Worm (Caenorhabditis elegans) whole organism, young adult: ENCODE results near the gene acox-1.6.

Experiments
- B0019.2 ChIP-seq: fragments of 200-800 bp; sonication (Bioruptor generic); conservative IDR thresholded peaks from 2 replicates; pipeline ENCODE4 v1.3.6; 2022; ENCODE audit warnings: missing genetic modification reagents, missing genetic modification characterization, missing compliant biosample characterization
- C06A6.2 ChIP-seq: fragments of 200-800 bp; sonication (Bioruptor generic); conservative IDR thresholded peaks from 2 replicates; pipeline ENCODE4 v1.3.6; 2022; ENCODE audit warnings: missing genetic modification characterization, missing compliant biosample characterization
- F33H1.4 ChIP-seq: fragments of 200-800 bp; sonication (Bioruptor generic); IDR thresholded peaks from 2 replicates; pipeline ENCODE4 v1.3.6; 2022; ENCODE audit warnings: missing genetic modification reagents, missing genetic modification characterization, missing compliant biosample characterization
- F39B2.1 ChIP-seq: fragments of 200-800 bp; sonication (Bioruptor generic); IDR thresholded peaks from 2 replicates; pipeline ENCODE4 v1.3.6; 2022; ENCODE audit warnings: missing genetic modification reagents, missing genetic modification characterization, missing compliant biosample characterization
- T26A5.8 ChIP-seq: sonication (generic microtip); optimal IDR thresholded peaks from 2 replicates; lab custom pipeline; 2016; ENCODE audit warnings: missing genetic modification characterization, missing compliant biosample characterization
- ceh-100 ChIP-seq: fragments of 200-800 bp; sonication (Bioruptor generic); IDR thresholded peaks from 2 replicates; pipeline ENCODE4 v1.3.6; 2022; ENCODE audit warnings: missing genetic modification reagents, missing genetic modification characterization, missing compliant biosample characterization
- egl-44 ChIP-seq: fragments of 200-800 bp; sonication (Bioruptor generic); IDR thresholded peaks from 2 replicates; pipeline ENCODE4 v1.3.6; 2022; ENCODE audit warnings: missing genetic modification reagents, missing genetic modification characterization, missing compliant biosample characterization
- hmg-20 ChIP-seq: fragments of 200-800 bp; sonication (Bioruptor generic); IDR thresholded peaks from 2 replicates; pipeline ENCODE4 v1.3.6; 2022; ENCODE audit warnings: missing genetic modification reagents, missing genetic modification characterization, missing compliant biosample characterization
- lin-35 ChIP-seq, 3 experiments: fragments of 150-350 bp in 2 of 3; sonication (generic microtip) in 1 of 3; optimal IDR thresholded peaks; 2 replicates each; lab custom pipeline; 2014 to 2018; ENCODE audit warnings: missing biosample characterization in 3 of 3, missing genetic modification characterization in 3 of 3, missing genetic modification reagents in 3 of 3
- madf-8 ChIP-seq: fragments of 200-800 bp; sonication (Bioruptor generic); conservative IDR thresholded peaks from 2 replicates; pipeline ENCODE4 v1.3.6; 2022; ENCODE audit warnings: missing genetic modification reagents, missing genetic modification characterization, missing compliant biosample characterization
- nhr-80 ChIP-seq: sonication (generic microtip); optimal IDR thresholded peaks from 2 replicates; lab custom pipeline; 2016; ENCODE audit warnings: missing genetic modification characterization, missing compliant biosample characterization
- pbrm-1 ChIP-seq: fragments of 200-800 bp; sonication (Bioruptor generic); IDR thresholded peaks from 2 replicates; pipeline ENCODE4 v1.3.6; 2022; ENCODE audit warnings: missing genetic modification reagents, missing genetic modification characterization, missing compliant biosample characterization
- snpc-4 ChIP-seq, 5 experiments: fragments of 150-350 bp in 1 of 5; sonication (generic microtip) in 4 of 5; optimal IDR thresholded peaks; 2 replicates each; lab custom pipeline; 2014 to 2018; ENCODE audit warnings: missing genetic modification characterization in 5 of 5, missing biosample characterization in 3 of 5, antibody characterized with exemption in 2 of 5, mild to moderate bottlenecking in 2 of 5, missing compliant biosample characterization in 2 of 5, missing genotype in 2 of 5, moderate library complexity in 2 of 5, missing genetic modification reagents in 1 of 5
- unc-62 ChIP-seq: fragments of 150-350 bp; optimal IDR thresholded peaks from 2 replicates; lab custom pipeline; 2014; ENCODE audit warnings: missing biosample characterization, missing genetic modification reagents, missing genetic modification characterization

- TF ChIP-seq hmg-20, result no peak
- no peak for TF ChIP-seq nhr-80 (tag; lab: Kevin White, UChicago)
- no peak for TF ChIP-seq egl-44 (GFP tag; lab: Robert Waterston, UW)
- TF ChIP-seq snpc-4 (GFP tag; optimal IDR thresholded peaks at IDR 0.05; lab: Kevin White, UChicago), result no peak
- TF ChIP-seq snpc-4 (tag; optimal IDR thresholded peaks at IDR 0.05; lab: Kevin White, UChicago), result no peak
- no peak for TF ChIP-seq pbrm-1 (GFP tag; lab: Robert Waterston, UW)
- no peak for TF ChIP-seq F33H1.4 (GFP tag; lab: Robert Waterston, UW)
- TF ChIP-seq B0019.2 (GFP tag; lab: Robert Waterston, UW), result no peak
- no peak for TF ChIP-seq ceh-100 (GFP tag; lab: Robert Waterston, UW)
- TF ChIP-seq C06A6.2, result no peak
- TF ChIP-seq madf-8, result no peak
- TF ChIP-seq lin-35 (GFP tag; optimal IDR thresholded peaks at IDR 0.05; lab: Kevin White, UChicago), result no peak
- no peak for TF ChIP-seq F39B2.1 (GFP tag; lab: Robert Waterston, UW)
- no peak for TF ChIP-seq unc-62 (GFP tag; lab: Kevin White, UChicago)
- TF ChIP-seq T26A5.8 (tag; lab: Kevin White, UChicago), result no peak
Observed at ce11 chrX:15786726-15787125, 51.6 kb downstream of the acox-1.6 start, which contains the start of gene Y7A5A.5.
